Worm (Caenorhabditis elegans): ENCODE data around the gene rpn-6.1.

Gene rpn-6.1

DNA sequence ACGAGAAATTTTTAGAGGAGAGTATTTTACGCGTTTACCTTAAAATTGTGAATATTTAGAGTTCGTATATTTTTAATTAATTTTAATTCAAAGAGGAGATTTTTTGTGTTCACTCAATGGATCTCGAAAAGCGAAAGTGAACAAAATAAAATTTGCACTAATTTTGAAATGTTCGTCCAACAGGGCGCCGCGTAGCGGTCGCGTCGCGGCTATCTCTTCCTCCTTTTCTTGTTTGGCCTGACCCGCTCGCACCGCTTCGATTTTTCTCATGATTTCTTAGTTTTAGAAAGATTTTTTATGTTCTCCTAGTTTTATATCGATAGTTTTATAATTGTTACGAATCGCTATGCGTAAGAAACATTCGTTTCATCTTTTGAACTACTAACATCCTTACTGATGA, 10.4 kb downstream of the rpn-6.1 start:
- TF ChIP-seq daf-12 (tag; optimal IDR thresholded peaks at IDR 0.05), result no peak
- TF ChIP-seq egl-27 (tag; optimal IDR thresholded peaks at IDR 0.05), result no peak
- peak; percentile 7 for TF ChIP-seq ama-1 (optimal IDR thresholded peaks at IDR 0.05)
- TF ChIP-seq egl-5 (tag; optimal IDR thresholded peaks at IDR 0.05), result no peak
- TF ChIP-seq hmg-11 (tag; optimal IDR thresholded peaks at IDR 0.05), result peak; percentile 29
- peak; percentile 51 for TF ChIP-seq nfya-1 (tag; optimal IDR thresholded peaks at IDR 0.05; ENCODE audit: insufficient read depth)

DNA sequence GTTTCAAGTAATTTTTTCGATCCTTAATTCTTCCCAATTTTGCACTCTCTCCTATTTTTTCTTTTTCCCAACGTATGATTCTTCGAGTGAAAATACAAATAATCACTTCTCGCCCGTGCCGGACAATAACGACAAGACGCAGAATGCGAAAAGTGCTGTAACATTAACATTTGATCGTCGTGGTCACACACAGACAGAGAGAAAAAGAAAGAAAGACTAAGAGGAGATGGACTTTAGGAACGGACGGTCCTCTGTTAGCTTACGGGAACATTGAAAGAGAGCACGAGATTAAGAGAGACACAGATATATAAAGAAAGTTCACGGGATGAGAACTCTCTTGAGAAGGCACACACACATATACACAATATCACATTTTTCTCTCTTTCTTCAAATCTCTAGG, 13.9 kb downstream of the rpn-6.1 start:
- TF ChIP-seq pha-4 (tag; optimal IDR thresholded peaks at IDR 0.05) (peak; percentile 78), tbx-2 (tag; optimal IDR thresholded peaks at IDR 0.05) (no peak), nhr-12 (tag; optimal IDR thresholded peaks at IDR 0.05) (no peak), snpc-4 (tag; optimal IDR thresholded peaks at IDR 0.05) (no peak), R02D3.7 (tag; optimal IDR thresholded peaks at IDR 0.05) (no peak), aly-2 (tag; optimal IDR thresholded peaks at IDR 0.05) (no peak), lin-15B (tag; optimal IDR thresholded peaks at IDR 0.05) (peak; percentile 16), nhr-25 (tag; optimal IDR thresholded peaks at IDR 0.05) (no peak)

- TF ChIP-seq snpc-4 (tag; optimal IDR thresholded peaks at IDR 0.05), result no peak
- peak; percentile 9 for TF ChIP-seq pha-4 (tag; optimal IDR thresholded peaks at IDR 0.05)
- TF ChIP-seq R02D3.7 (tag; optimal IDR thresholded peaks at IDR 0.05), result no peak
- no peak for TF ChIP-seq fos-1 (tag; optimal IDR thresholded peaks at IDR 0.05)
- no peak for TF ChIP-seq nhr-12 (tag; optimal IDR thresholded peaks at IDR 0.05)
- TF ChIP-seq pqm-1 (tag; optimal IDR thresholded peaks at IDR 0.05), result no peak
- no peak for TF ChIP-seq mml-1 (tag; optimal IDR thresholded peaks at IDR 0.05)
- TF ChIP-seq nfya-1 (tag; optimal IDR thresholded peaks at IDR 0.05; ENCODE audit: insufficient read depth), result peak; percentile 32
- no peak for TF ChIP-seq nhr-23 (tag; optimal IDR thresholded peaks at IDR 0.05)
- no peak for TF ChIP-seq ztf-11 (tag; optimal IDR thresholded peaks at IDR 0.05)
- no peak for TF ChIP-seq eor-1 (tag; optimal IDR thresholded peaks at IDR 0.05)
- TF ChIP-seq tbx-2 (tag; optimal IDR thresholded peaks at IDR 0.05), result no peak
- TF ChIP-seq ceh-28 (tag; optimal IDR thresholded peaks at IDR 0.05), result no peak
Measured at ce11 chrIII:6946382-6946781, 15.4 kb downstream of the rpn-6.1 start, which contains the start of gene let-711. Gene let-711, plus strand, starts transcription at chrIII:6946718.

DNA sequence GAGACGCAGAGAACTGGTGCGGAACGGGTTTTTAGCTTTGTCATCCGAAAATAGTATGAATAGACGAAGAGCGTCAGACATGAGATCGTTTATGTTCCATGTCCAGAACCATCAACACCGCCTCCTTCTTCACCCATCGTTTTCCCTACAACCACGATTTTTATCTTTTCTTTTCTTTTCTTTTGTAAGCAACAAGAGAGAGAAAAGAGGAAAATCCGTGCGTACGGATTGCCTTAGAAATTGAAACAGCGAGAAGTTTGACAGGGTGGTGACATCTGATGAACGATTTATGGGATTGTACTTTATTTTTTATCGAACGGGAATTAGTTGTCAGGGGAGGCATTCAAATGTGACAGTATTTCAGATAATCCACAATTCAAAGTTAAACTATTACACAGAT, 16.1 kb downstream of the rpn-6.1 start, which contains the start of gene abu-13:
TSS of gene abu-13 (minus strand) at position 152 of the 400 bp plus-strand sequence.
- TF ChIP-seq nhr-28 (tag; optimal IDR thresholded peaks at IDR 0.05), result no peak
- no peak for TF ChIP-seq pqm-1 (tag; optimal IDR thresholded peaks at IDR 0.05)
- peak; percentile 46 for TF ChIP-seq nhr-23 (tag; optimal IDR thresholded peaks at IDR 0.05)
- TF ChIP-seq elt-2 (tag; optimal IDR thresholded peaks at IDR 0.05), result no peak
- TF ChIP-seq nhr-43 (tag; optimal IDR thresholded peaks at IDR 0.05; ENCODE audit: poor library complexity, severe bottlenecking), result no peak

DNA sequence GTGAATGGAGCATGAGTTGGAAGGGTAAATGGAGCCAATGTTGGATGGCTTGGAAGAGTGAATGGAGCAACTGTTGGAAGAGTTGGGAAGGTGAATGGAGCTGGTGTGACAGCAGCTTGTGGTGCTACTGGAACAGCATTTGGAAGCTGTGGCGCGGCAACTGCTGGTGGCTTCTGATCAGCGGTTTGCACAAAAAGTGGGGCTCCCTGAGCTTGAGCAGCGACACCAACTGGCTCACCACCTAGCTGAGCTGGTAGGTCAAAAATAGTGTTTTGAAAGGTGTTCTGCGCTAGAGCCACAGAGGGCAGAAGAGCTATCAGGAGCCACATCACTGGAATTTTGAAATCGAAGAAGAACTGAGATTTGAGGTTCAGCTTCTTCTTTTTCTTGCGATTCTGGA, 16.5 kb downstream of the rpn-6.1 start:
- TF ChIP-seq pha-4 (tag; optimal IDR thresholded peaks at IDR 0.05), result no peak
- TF ChIP-seq nhr-237 (tag; optimal IDR thresholded peaks at IDR 0.05), result no peak
- no peak for TF ChIP-seq nhr-23 (tag; optimal IDR thresholded peaks at IDR 0.05)
- TF ChIP-seq nhr-25 (tag; optimal IDR thresholded peaks at IDR 0.05), result no peak
- no peak for TF ChIP-seq skn-1 (tag; optimal IDR thresholded peaks at IDR 0.05)
- no peak for TF ChIP-seq ztf-11 (tag; optimal IDR thresholded peaks at IDR 0.05)
- TF ChIP-seq ZK546.5 (tag; optimal IDR thresholded peaks at IDR 0.05), result no peak
- no peak for TF ChIP-seq fkh-10 (GFP tag; optimal IDR thresholded peaks at IDR 0.05)
- no peak for TF ChIP-seq nhr-77 (tag; optimal IDR thresholded peaks at IDR 0.05)
- TF ChIP-seq ceh-82 (tag; optimal IDR thresholded peaks at IDR 0.05), result no peak
- TF ChIP-seq elt-1 (tag; optimal IDR thresholded peaks at IDR 0.05), result no peak
- no peak for TF ChIP-seq egl-27 (tag; optimal IDR thresholded peaks at IDR 0.05)
- no peak for TF ChIP-seq nhr-12 (tag; optimal IDR thresholded peaks at IDR 0.05)
- TF ChIP-seq unc-62 (GFP tag; optimal IDR thresholded peaks at IDR 0.05), result no peak
- no peak for TF ChIP-seq mml-1 (tag; optimal IDR thresholded peaks at IDR 0.05)
- no peak for TF ChIP-seq aly-2 (tag; optimal IDR thresholded peaks at IDR 0.05)
- no peak for TF ChIP-seq nhr-28 (tag; optimal IDR thresholded peaks at IDR 0.05)
- TF ChIP-seq unc-39 (tag; optimal IDR thresholded peaks at IDR 0.05), result no peak

DNA sequence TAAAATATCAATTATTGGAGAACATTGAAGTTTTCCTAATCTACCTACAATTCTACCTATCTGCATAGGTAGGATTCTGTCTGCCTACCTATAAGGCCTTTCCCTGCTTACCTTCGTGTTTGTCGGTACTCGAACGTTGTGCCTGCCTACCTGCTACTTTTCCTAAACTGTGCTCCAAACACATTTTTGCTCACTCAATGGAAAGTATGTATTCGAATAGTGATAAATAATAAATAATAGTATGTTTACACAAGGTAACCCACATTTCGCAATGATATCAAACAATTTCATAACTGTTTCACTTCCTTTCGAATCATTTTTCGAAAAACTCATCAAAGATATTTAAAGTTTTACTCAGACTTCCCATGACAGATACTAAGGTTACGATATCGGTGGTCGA, 22.3 kb downstream of the rpn-6.1 start, which contains the start of gene F57B9.3:
TSS of gene F57B9.3 (plus strand) at position 301 of the 400 bp plus-strand sequence.
- TF ChIP-seq ceh-9 (tag; optimal IDR thresholded peaks at IDR 0.05) (no peak), pha-4 (tag; optimal IDR thresholded peaks at IDR 0.05) (peak; percentile 43)
